Fruit fly (Drosophila melanogaster): ENCODE results near the gene fax.

dm6 chr3L:16356171-16356765 is 55.4 kb downstream of the fax start:
- TF ChIP-seq Pif1A (GFP tag; optimal IDR thresholded peaks at IDR 0.05) (no peak), Pif1B (GFP tag; optimal IDR thresholded peaks at IDR 0.05) (no peak), CG32121 (GFP tag; IDR thresholded peaks at IDR 0.05) (no peak), CG10348 (GFP tag; IDR thresholded peaks at IDR 0.05) (no peak), CG34367 (tag; optimal IDR thresholded peaks at IDR 0.05) (no peak), CG8301 (tag; optimal IDR thresholded peaks at IDR 0.05) (no peak), CG17806 (tag; optimal IDR thresholded peaks at IDR 0.05) (no peak), fd96Ca (GFP tag; IDR thresholded peaks at IDR 0.05) (0 out of 3 replicates have a peak, but pooled peaks have one; percentile 9), rn (GFP tag; IDR thresholded peaks at IDR 0.05) (no peak), CG15710 (tag; optimal IDR thresholded peaks at IDR 0.05) (no peak), CG4496 (GFP tag; IDR thresholded peaks at IDR 0.05) (no peak), CG8159 (tag; optimal IDR thresholded peaks at IDR 0.05) (no peak)
